Fruit fly (Drosophila melanogaster) whole organism, embryonic: Measurements from ENCODE around the gene LSm7.
A peak's percentile ranks its signal among the peaks of the same experiment; 100 is the strongest.

ENCODE experiments used
- B-H1 ChIP-seq: fragments of 200-800 bp; sonication (Bioruptor generic); IDR thresholded peaks from 3 replicates; pipeline ENCODE4 v1.3.6; 2022; ENCODE audit warnings: missing biosample characterization, missing genetic modification characterization
- CG10366 ChIP-seq: fragments of 200-800 bp; sonication (Bioruptor generic); IDR thresholded peaks from 2 replicates; pipeline ENCODE4 v1.3.6; 2022; ENCODE audit warnings: missing biosample characterization, missing genetic modification characterization
- CG10543 ChIP-seq: fragments of 200-800 bp; sonication (Bioruptor generic); optimal IDR thresholded peaks from 3 replicates; lab custom pipeline; 2017; ENCODE audit warnings: missing biosample characterization, mild to moderate bottlenecking, missing genetic modification characterization, moderate library complexity
- CG10959 ChIP-seq: fragments of 200-800 bp; sonication (Bioruptor generic); IDR thresholded peaks from 2 replicates; pipeline ENCODE4 v1.3.6; 2022; ENCODE audit warnings: missing biosample characterization, missing genetic modification characterization
- CG11695 ChIP-seq: fragments of 200-800 bp; sonication (Bioruptor generic); IDR thresholded peaks from 3 replicates; pipeline ENCODE4 v1.3.6; 2022; ENCODE audit warnings: missing biosample characterization, missing genetic modification characterization
- CG12155 ChIP-seq: fragments of 200-800 bp; sonication (Bioruptor generic); optimal IDR thresholded peaks from 3 replicates; lab custom pipeline; 2016; ENCODE audit warnings: missing biosample characterization, missing genetic modification characterization
- CG12769 ChIP-seq: fragments of 200-800 bp; sonication (Bioruptor generic); optimal IDR thresholded peaks from 2 replicates; lab custom pipeline; 2019; ENCODE audit warnings: missing biosample characterization, mild to moderate bottlenecking, missing genetic modification characterization, moderate library complexity
- CG14014 ChIP-seq: fragments of 200-800 bp; sonication (Bioruptor generic); IDR thresholded peaks from 2 replicates; pipeline ENCODE4 v1.3.6; 2022; ENCODE audit warnings: missing biosample characterization, missing genetic modification characterization
- CG17829 ChIP-seq: fragments of 200-800 bp; optimal IDR thresholded peaks from 2 replicates; lab custom pipeline; 2019; ENCODE audit warnings: missing biosample characterization, mild to moderate bottlenecking, missing genetic modification characterization, moderate library complexity
- CG1832 ChIP-seq: fragments of 200-800 bp; sonication (Bioruptor generic); optimal IDR thresholded peaks from 2 replicates; lab custom pipeline; 2017; ENCODE audit warnings: missing biosample characterization, mild to moderate bottlenecking, missing genetic modification characterization, inconsistent platforms
- CG31365 ChIP-seq: fragments of 200-800 bp; sonication (Bioruptor generic); optimal IDR thresholded peaks from 2 replicates; lab custom pipeline; 2018; ENCODE audit warnings: missing biosample characterization, mild to moderate bottlenecking, missing genetic modification characterization
- CG34224 ChIP-seq: fragments of 200-800 bp; sonication (Bioruptor generic); IDR thresholded peaks from 3 replicates; pipeline ENCODE4 v1.3.6; 2022; ENCODE audit warnings: missing biosample characterization, missing genetic modification characterization; ENCODE audit not compliant: partially characterized antibody
- CG7745 ChIP-seq: fragments of 200-800 bp; sonication (Bioruptor generic); optimal IDR thresholded peaks from 2 replicates; lab custom pipeline; 2018; ENCODE audit warnings: missing biosample characterization, mild to moderate bottlenecking, missing genetic modification characterization, moderate library complexity
- CG7786 ChIP-seq: fragments of 200-800 bp; sonication (Bioruptor generic); optimal IDR thresholded peaks from 2 replicates; lab custom pipeline; 2016; ENCODE audit warnings: missing biosample characterization, missing genetic modification characterization
- CG8290 ChIP-seq, 3 experiments: fragments of 200-800 bp; sonication (Bioruptor generic); optimal IDR thresholded peaks; 2 replicates each; lab custom pipeline; 2016 to 2019; ENCODE audit warnings: missing biosample characterization in 3 of 3, missing genetic modification characterization in 3 of 3, mild to moderate bottlenecking in 2 of 3, moderate library complexity in 1 of 3
- CG8478 ChIP-seq: fragments of >200 bp; optimal IDR thresholded peaks from 2 replicates; lab custom pipeline; 2018
- Chrac-16 ChIP-seq: fragments of 200-800 bp; sonication (Bioruptor generic); optimal IDR thresholded peaks from 3 replicates; lab custom pipeline; 2016; ENCODE audit warnings: missing biosample characterization, missing genetic modification characterization
- Dbx ChIP-seq: fragments of 200-800 bp; sonication (Bioruptor generic); IDR thresholded peaks from 3 replicates; pipeline ENCODE4 v1.3.6; 2022; ENCODE audit warnings: missing biosample characterization, missing genetic modification characterization
- Doc2 ChIP-seq: fragments of 200-800 bp; sonication (Bioruptor generic); IDR thresholded peaks from 2 replicates; pipeline ENCODE4 v1.3.6; 2022; ENCODE audit warnings: missing biosample characterization, missing genetic modification characterization
- Ets65A ChIP-seq: fragments of 200-800 bp; sonication (Bioruptor generic); peaks from one replicate; lab custom pipeline; 2016; ENCODE audit warnings: missing biosample characterization, missing genetic modification characterization
- Hr78 ChIP-seq, 2 experiments: fragments of 200-800 bp in 1 of 2; fragments of >200 bp in 1 of 2; sonication (Bioruptor generic) in 1 of 2; optimal IDR thresholded peaks; 2 replicates each; lab custom pipeline; 2017 to 2019; ENCODE audit warnings: missing biosample characterization in 2 of 2, missing genetic modification characterization in 2 of 2, mild to moderate bottlenecking in 1 of 2, moderate library complexity in 1 of 2
- Med ChIP-seq: fragments of 200-800 bp; sonication (Bioruptor generic); peaks from one replicate; lab custom pipeline; 2016; ENCODE audit warnings: missing biosample characterization, missing genetic modification characterization, mild to moderate bottlenecking, inconsistent platforms, moderate library complexity
- Nf-YA ChIP-seq: fragments of 200-800 bp; sonication (Bioruptor generic); IDR thresholded peaks from 2 replicates; pipeline ENCODE4 v1.3.6; 2022; ENCODE audit warnings: missing biosample characterization, missing genetic modification characterization
- Nf-YB ChIP-seq: fragments of 200-800 bp; sonication (Bioruptor generic); optimal IDR thresholded peaks from 3 replicates; lab custom pipeline; 2019; ENCODE audit warnings: missing biosample characterization, mild to moderate bottlenecking, missing genetic modification characterization, moderate library complexity
- Opbp ChIP-seq: fragments of 200-800 bp; sonication (Bioruptor generic); IDR thresholded peaks from 3 replicates; pipeline ENCODE4 v1.3.6; 2022; ENCODE audit warnings: missing biosample characterization, missing genetic modification characterization; ENCODE audit not compliant: partially characterized antibody
- Ravus ChIP-seq: fragments of 200-800 bp; sonication (Bioruptor generic); IDR thresholded peaks from 2 replicates; pipeline ENCODE4 v1.3.6; 2022; ENCODE audit warnings: missing biosample characterization, missing genetic modification characterization
- Rfx ChIP-seq: fragments of 200-800 bp; sonication (Bioruptor generic); IDR thresholded peaks from 2 replicates; pipeline ENCODE4 v1.3.6; 2022; ENCODE audit warnings: missing biosample characterization, missing genetic modification characterization
- Sin3A ChIP-seq: fragments of >200 bp; optimal IDR thresholded peaks from 2 replicates; lab custom pipeline; 2018
- ci ChIP-seq: fragments of 200-800 bp; sonication (Bioruptor generic); IDR thresholded peaks from 3 replicates; pipeline ENCODE4 v1.3.6; 2022; ENCODE audit warnings: missing biosample characterization, missing genetic modification characterization
- corto ChIP-seq: fragments of 200-800 bp; sonication (Bioruptor generic); optimal IDR thresholded peaks from 2 replicates; lab custom pipeline; 2016; ENCODE audit warnings: missing biosample characterization, mild to moderate bottlenecking, missing genetic modification characterization, moderate library complexity
- cwo ChIP-seq: fragments of 200-800 bp; sonication (Bioruptor generic); optimal IDR thresholded peaks from 3 replicates; lab custom pipeline; 2017; ENCODE audit warnings: missing biosample characterization, missing genetic modification characterization, mild to moderate bottlenecking, moderate library complexity, missing genetic modification reagents
- disco-r ChIP-seq: fragments of 200-800 bp; sonication (Bioruptor generic); optimal IDR thresholded peaks from 2 replicates; lab custom pipeline; 2016; ENCODE audit warnings: missing biosample characterization, missing genetic modification characterization
- exex ChIP-seq: fragments of 200-800 bp; sonication (Bioruptor generic); optimal IDR thresholded peaks from 4 replicates; lab custom pipeline; 2018; ENCODE audit warnings: missing biosample characterization, mild to moderate bottlenecking, missing genetic modification characterization, moderate library complexity
- fru ChIP-seq: fragments of >200 bp; optimal IDR thresholded peaks from 2 replicates; lab custom pipeline; 2017
- gro ChIP-seq: fragments of 200-800 bp; sonication (Bioruptor generic); optimal IDR thresholded peaks from 2 replicates; lab custom pipeline; 2016; ENCODE audit warnings: missing biosample characterization, missing genetic modification characterization
- knrl ChIP-seq: fragments of 200-800 bp; sonication (Bioruptor generic); IDR thresholded peaks from 3 replicates; pipeline ENCODE4 v1.3.6; 2022; ENCODE audit warnings: missing biosample characterization, missing genetic modification characterization; ENCODE audit not compliant: partially characterized antibody
- lab ChIP-seq: fragments of 200-800 bp; sonication (Bioruptor generic); optimal IDR thresholded peaks from 3 replicates; lab custom pipeline; 2017; ENCODE audit warnings: missing biosample characterization, missing genetic modification characterization, mild to moderate bottlenecking, moderate library complexity, missing genetic modification reagents
- mirr ChIP-seq: fragments of 200-800 bp; sonication (Bioruptor generic); optimal IDR thresholded peaks from 3 replicates; lab custom pipeline; 2018; ENCODE audit warnings: missing biosample characterization, mild to moderate bottlenecking, missing genetic modification characterization
- oc ChIP-seq: fragments of 200-800 bp; sonication (Bioruptor generic); optimal IDR thresholded peaks from 2 replicates; lab custom pipeline; 2018; ENCODE audit warnings: missing biosample characterization, mild to moderate bottlenecking, missing genetic modification characterization, moderate library complexity
- phol ChIP-seq: fragments of 200-800 bp; sonication (Bioruptor generic); optimal IDR thresholded peaks from 3 replicates; lab custom pipeline; 2018; ENCODE audit warnings: missing biosample characterization, mild to moderate bottlenecking, missing genetic modification characterization, moderate library complexity
- sd ChIP-seq: fragments of 200-800 bp; sonication (Bioruptor generic); optimal IDR thresholded peaks from 3 replicates; lab custom pipeline; 2018; ENCODE audit warnings: missing biosample characterization, mild to moderate bottlenecking, missing genetic modification characterization, moderate library complexity
- sens ChIP-seq: fragments of 200-800 bp; sonication (Bioruptor generic); peaks from one replicate; lab custom pipeline; 2016; ENCODE audit warnings: missing biosample characterization, missing genetic modification characterization
- slbo ChIP-seq: fragments of 200-800 bp; sonication (Bioruptor generic); IDR thresholded peaks from 2 replicates; pipeline ENCODE4 v1.3.6; 2022; ENCODE audit warnings: missing biosample characterization, missing genetic modification characterization
- stwl ChIP-seq: fragments of 200-800 bp; sonication (Bioruptor generic); optimal IDR thresholded peaks from 3 replicates; lab custom pipeline; 2018; ENCODE audit warnings: missing biosample characterization, mild to moderate bottlenecking, missing genetic modification characterization, moderate library complexity
- sug ChIP-seq: fragments of 200-800 bp; optimal IDR thresholded peaks from 2 replicates; lab custom pipeline; 2019; ENCODE audit warnings: missing biosample characterization, mild to moderate bottlenecking, missing genetic modification characterization, moderate library complexity

The LSm7 gene

DNA sequence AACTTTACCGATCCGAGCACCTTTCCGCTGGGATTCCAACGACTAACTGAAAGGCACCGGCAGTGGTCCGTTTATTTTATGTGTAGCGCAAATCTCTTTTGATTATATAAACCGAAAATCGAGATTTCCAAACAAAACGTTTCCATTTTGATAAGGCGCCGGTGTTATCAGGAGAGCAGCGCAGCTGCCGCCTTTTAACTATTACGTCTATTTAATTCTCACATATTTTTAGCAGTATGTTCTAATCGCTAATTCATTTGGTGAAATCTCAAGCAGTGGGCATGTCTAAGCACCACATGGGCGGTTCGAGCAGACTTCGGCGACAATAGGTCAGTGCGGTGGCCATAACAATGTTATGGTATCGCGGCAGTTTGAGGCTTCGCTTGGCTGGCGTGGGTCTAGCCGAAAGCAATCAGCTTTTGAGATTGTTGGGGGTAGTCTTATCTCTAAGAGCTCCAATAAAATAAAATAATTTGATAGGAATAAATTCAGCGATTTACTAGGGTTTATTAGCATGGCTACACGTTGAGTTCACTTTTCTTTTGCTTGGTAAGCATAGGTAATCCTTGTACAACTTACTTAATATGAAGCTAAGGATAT lies 47.9 kb upstream of the LSm7 start, which contains the start of gene Cyt-b5-r (continued):
- no peak for TF ChIP-seq CG34224 (GFP tag; lab: Robert Waterston, UW)
- TF ChIP-seq CG17829 (tag; lab: Kevin White, UChicago): no peak
- no peak for TF ChIP-seq CG11695 (GFP tag; lab: Robert Waterston, UW)
- no peak for TF ChIP-seq Opbp (GFP tag; lab: Robert Waterston, UW)
- peak; percentile 89 for TF ChIP-seq CG10543 (GFP tag; lab: Kevin White, UChicago)
- no peak for TF ChIP-seq corto (GFP tag; lab: Kevin White, UChicago)
- TF ChIP-seq Chrac-16: no peak
- peak; percentile 18 for TF ChIP-seq sens
- no peak for TF ChIP-seq Sin3A (lab: Kevin White, UChicago)
- no peak for TF ChIP-seq CG10366 (GFP tag; lab: Robert Waterston, UW)
- TF ChIP-seq, all 482 proteins: peak for 25

DNA sequence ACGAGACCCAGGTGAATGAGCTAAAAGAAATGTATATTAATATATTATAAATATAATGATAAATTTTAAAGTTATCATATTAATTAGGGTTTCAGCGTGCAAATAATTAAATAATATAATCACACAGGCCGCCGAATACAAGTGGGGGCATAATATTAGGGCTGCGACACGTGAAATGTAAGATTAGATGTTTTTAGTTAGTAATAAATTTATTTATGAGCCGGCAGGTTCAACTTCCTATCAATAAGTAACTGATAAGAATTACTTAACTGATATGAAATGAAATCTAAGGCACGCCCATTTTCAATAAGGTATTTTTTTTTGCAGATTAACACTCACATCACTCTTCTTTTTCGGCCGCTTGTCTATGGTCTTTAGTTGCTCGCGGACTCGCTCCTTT lies 47.0 kb upstream of the LSm7 start:
- peak; percentile 78 for TF ChIP-seq exex (tag; lab: Kevin White, UChicago)
- no peak for TF ChIP-seq gro (GFP tag; lab: Kevin White, UChicago)
- peak; percentile 68 for TF ChIP-seq mirr (GFP tag; lab: Kevin White, UChicago)
- peak; percentile 87 for TF ChIP-seq cwo (GFP tag; lab: Kevin White, UChicago)
- peak; percentile 9 for TF ChIP-seq sd (tag; lab: Kevin White, UChicago)
- TF ChIP-seq CG7745 (tag; lab: Kevin White, UChicago): peak; percentile 26
- peak; percentile 80 for TF ChIP-seq sug (tag; lab: Kevin White, UChicago)
- TF ChIP-seq Nf-YA (GFP tag; lab: Robert Waterston, UW): no peak

DNA sequence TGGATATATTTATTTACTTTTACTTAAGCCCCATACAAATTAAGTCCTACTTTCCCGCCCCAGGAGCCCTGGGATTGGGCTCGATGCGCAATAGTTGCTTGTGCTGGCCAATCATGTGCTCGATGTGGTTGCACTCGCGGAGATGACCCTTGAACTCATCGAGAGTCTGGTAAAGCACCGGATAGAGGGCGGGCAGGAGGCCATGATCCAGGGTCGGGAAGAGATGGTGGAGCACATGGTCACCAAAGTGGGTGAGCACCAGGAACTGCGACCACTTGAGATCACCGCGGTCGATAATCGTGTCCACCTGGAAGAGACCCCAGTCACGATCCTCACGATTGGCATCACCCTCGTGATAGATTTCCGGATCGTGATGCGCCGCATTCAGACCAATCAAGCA lies 46.0 kb upstream of the LSm7 start:
- TF ChIP-seq Ravus: no peak
- TF ChIP-seq Doc2: no peak
- TF ChIP-seq Dbx: no peak
- 0 out of 2 replicates have a peak, but pooled peaks have one; percentile 18 for TF ChIP-seq CG10959
- TF ChIP-seq oc (tag; lab: Kevin White, UChicago): no peak
- 0 out of 2 replicates have a peak, but pooled peaks have one; percentile 7 for TF ChIP-seq Rfx (GFP tag; lab: Robert Waterston, UW)
- peak in 1 of 2 experiments; percentile 67 for TF ChIP-seq Hr78 (GFP tag; optimal IDR thresholded peaks at IDR 0.05; lab: Kevin White, UChicago)
- TF ChIP-seq CG14014 (GFP tag; lab: Robert Waterston, UW): 0 out of 2 replicates have a peak, but pooled peaks have one; percentile 7
- TF ChIP-seq CG12769 (tag; lab: Kevin White, UChicago): peak; percentile 82
- TF ChIP-seq, all 482 proteins: peak for 5

DNA sequence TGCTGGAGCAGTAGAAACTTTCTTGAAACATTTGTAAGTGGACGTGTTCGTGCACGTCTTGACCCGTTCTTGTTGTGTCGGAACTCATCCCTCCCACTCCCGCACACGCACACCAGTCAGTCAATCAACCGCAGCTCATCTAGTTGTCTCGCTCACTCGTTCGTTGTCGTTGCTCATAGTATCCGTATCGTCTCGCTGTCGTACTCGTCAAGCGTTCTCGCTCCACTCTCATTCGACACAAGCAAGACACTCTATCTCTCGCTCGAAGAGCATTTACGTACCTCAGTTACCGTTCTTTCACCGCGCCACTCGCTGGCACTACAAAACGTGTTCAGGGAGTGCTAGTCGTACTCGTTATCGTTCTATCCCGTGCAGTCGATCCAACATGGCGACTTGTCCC lies 44.6 kb upstream of the LSm7 start:
- TF ChIP-seq CG7786 (GFP tag; lab: Kevin White, UChicago) (no peak), lab (no peak), Nf-YB (GFP tag; lab: Kevin White, UChicago) (no peak), fru (lab: Kevin White, UChicago) (peak; percentile 52), Med (peak; percentile 10), CG11695 (GFP tag; lab: Robert Waterston, UW) (0 out of 3 replicates have a peak, but pooled peaks have one; percentile 15), disco-r (GFP tag; lab: Kevin White, UChicago) (no peak), knrl (GFP tag; lab: Robert Waterston, UW) (0 out of 3 replicates have a peak, but pooled peaks have one; percentile 19), Ets65A (GFP tag; lab: Kevin White, UChicago) (peak; percentile 66), phol (tag; lab: Kevin White, UChicago) (peak; percentile 49), CG1832 (GFP tag; lab: Kevin White, UChicago) (peak; percentile 30), slbo (GFP tag; lab: Robert Waterston, UW) (0 out of 2 replicates have a peak, but pooled peaks have one; percentile 9), CG31365 (no peak), B-H1 (GFP tag; lab: Robert Waterston, UW) (no peak), stwl (tag; lab: Kevin White, UChicago) (peak; percentile 85), ci (GFP tag; lab: Robert Waterston, UW) (0 out of 3 replicates have a peak, but pooled peaks have one; percentile 19), CG8290 (GFP tag; optimal IDR thresholded peaks at IDR 0.05; lab: Kevin White, UChicago) (peak; percentile 85), CG8290 (tag; optimal IDR thresholded peaks at IDR 0.05; lab: Kevin White, UChicago) (peak in 1 of 2 experiments; percentile 38), CG12155 (GFP tag; lab: Kevin White, UChicago) (peak; percentile 90), CG8478 (lab: Kevin White, UChicago) (peak; percentile 73), Rfx (GFP tag; lab: Robert Waterston, UW) (0 out of 2 replicates have a peak, but pooled peaks have one; percentile 7), sug (tag; lab: Kevin White, UChicago) (no peak)
